Worm (Caenorhabditis elegans) whole organism, L4/young adult: Measurements from ENCODE around the gene bus-5.

Source experiments
- W03F9.2 ChIP-seq: fragments of 150-350 bp; optimal IDR thresholded peaks from 2 replicates; lab custom pipeline; 2014; ENCODE audit warnings: missing biosample characterization, missing genetic modification characterization
- dao-5 ChIP-seq: sonication (generic microtip); optimal IDR thresholded peaks from 2 replicates; lab custom pipeline; 2016; ENCODE audit warnings: missing genotype, missing genetic modification characterization, moderate library complexity, missing compliant biosample characterization
- him-1 ChIP-seq: sonication (generic microtip); optimal IDR thresholded peaks from 2 replicates; lab custom pipeline; 2016; ENCODE audit warnings: missing genotype, missing genetic modification reagents, missing genetic modification characterization, missing compliant biosample characterization

DNA sequence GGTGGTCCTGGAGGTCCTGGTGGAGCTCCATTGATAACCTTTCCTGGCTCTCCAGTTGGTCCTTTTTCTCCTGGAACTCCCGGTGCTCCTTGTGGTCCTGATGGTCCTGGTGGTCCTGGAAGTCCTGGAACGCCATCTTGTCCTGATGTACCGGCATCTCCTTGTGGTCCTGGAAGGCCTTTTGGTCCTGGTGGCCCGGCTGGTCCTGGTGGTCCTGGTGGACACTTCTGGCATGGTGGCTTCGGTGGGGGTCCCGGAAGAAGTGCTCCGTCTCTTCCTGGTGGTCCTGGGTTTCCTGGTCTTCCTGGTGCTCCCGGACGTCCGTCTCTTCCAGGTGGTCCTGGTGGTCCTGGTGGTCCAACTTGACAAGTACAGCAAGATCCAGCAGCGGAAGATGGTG is 32.0 kb upstream of the bus-5 start:
- TF ChIP-seq W03F9.2 (tag; lab: Kevin White, UChicago) = no peak
- no peak for TF ChIP-seq dao-5 (tag; lab: Kevin White, UChicago)
- no peak for TF ChIP-seq him-1 (tag; lab: Kevin White, UChicago)
